Fruit fly (Drosophila melanogaster) whole organism, embryonic: ENCODE data around the gene CG10628.
A peak's percentile ranks its signal among the peaks of the same experiment; 100 is the strongest.

Source experiments
- Antp ChIP-seq: fragments of 200-800 bp; sonication (Bioruptor generic); optimal IDR thresholded peaks from 3 replicates; lab custom pipeline; 2016; ENCODE audit warnings: missing biosample characterization, missing genetic modification characterization
- CG10274 ChIP-seq: fragments of 200-800 bp; sonication (Bioruptor generic); optimal IDR thresholded peaks from 3 replicates; lab custom pipeline; 2017; ENCODE audit warnings: missing biosample characterization, mild to moderate bottlenecking, missing genetic modification characterization
- CG10321 ChIP-seq: fragments of 200-800 bp; sonication (Bioruptor generic); IDR thresholded peaks from 2 replicates; pipeline ENCODE4 v1.3.6; 2022; ENCODE audit warnings: missing biosample characterization, missing genetic modification characterization
- CG12391 ChIP-seq: fragments of 200-800 bp; sonication (Bioruptor generic); optimal IDR thresholded peaks from 3 replicates; lab custom pipeline; 2018; ENCODE audit warnings: missing biosample characterization, mild to moderate bottlenecking, missing genetic modification characterization, moderate library complexity
- CG14441 ChIP-seq: fragments of 200-800 bp; sonication (Bioruptor generic); IDR thresholded peaks from 2 replicates; pipeline ENCODE4 v1.3.6; 2022; ENCODE audit warnings: missing biosample characterization, missing genetic modification characterization
- CG15479 ChIP-seq: fragments of 200-800 bp; sonication (Bioruptor generic); optimal IDR thresholded peaks from 3 replicates; lab custom pipeline; 2019; ENCODE audit warnings: missing biosample characterization, mild to moderate bottlenecking, missing genetic modification characterization, moderate library complexity
- CG1647 ChIP-seq: fragments of 200-800 bp; sonication (Bioruptor generic); optimal IDR thresholded peaks from 3 replicates; lab custom pipeline; 2016; ENCODE audit warnings: missing biosample characterization, missing genetic modification characterization
- CG16863 ChIP-seq: fragments of 200-800 bp; sonication (Bioruptor generic); optimal IDR thresholded peaks from 3 replicates; lab custom pipeline; 2016; ENCODE audit warnings: missing biosample characterization, missing genetic modification characterization
- CG18764 ChIP-seq: fragments of 200-800 bp; sonication (Bioruptor generic); optimal IDR thresholded peaks from 3 replicates; lab custom pipeline; 2016; ENCODE audit warnings: missing biosample characterization, missing genetic modification characterization
- CG30020 ChIP-seq: fragments of 200-800 bp; optimal IDR thresholded peaks from 2 replicates; lab custom pipeline; 2019; ENCODE audit warnings: missing biosample characterization, mild to moderate bottlenecking, missing genetic modification characterization, moderate library complexity
- CG3407 ChIP-seq: fragments of 200-800 bp; sonication (Bioruptor generic); optimal IDR thresholded peaks from 2 replicates; lab custom pipeline; 2018; ENCODE audit warnings: missing biosample characterization, mild to moderate bottlenecking, missing genetic modification characterization
- CG3726 ChIP-seq: fragments of 200-800 bp; sonication (Bioruptor generic); IDR thresholded peaks from 3 replicates; pipeline ENCODE4, ENCODE4 v1.3.6; 2022; ENCODE audit warnings: missing biosample characterization, missing genetic modification characterization
- CG3995 ChIP-seq: fragments of 200-800 bp; sonication (Bioruptor generic); optimal IDR thresholded peaks from 3 replicates; lab custom pipeline; 2016; ENCODE audit warnings: missing biosample characterization, missing genetic modification characterization
- CG4617 ChIP-seq: fragments of 200-800 bp; sonication (Bioruptor generic); optimal IDR thresholded peaks from 3 replicates; lab custom pipeline; 2016; ENCODE audit warnings: missing biosample characterization, missing genetic modification characterization, borderline replicate concordance
- CG4730 ChIP-seq: fragments of 200-800 bp; sonication (Bioruptor generic); IDR thresholded peaks from 2 replicates; pipeline ENCODE4 v1.3.6; 2022; ENCODE audit warnings: missing biosample characterization, missing genetic modification characterization
- CG4854 ChIP-seq: fragments of 200-800 bp; sonication (Bioruptor generic); optimal IDR thresholded peaks from 2 replicates; lab custom pipeline; 2016; ENCODE audit warnings: missing biosample characterization, missing genetic modification characterization, inconsistent platforms
- CG7745 ChIP-seq: fragments of 200-800 bp; sonication (Bioruptor generic); optimal IDR thresholded peaks from 2 replicates; lab custom pipeline; 2018; ENCODE audit warnings: missing biosample characterization, mild to moderate bottlenecking, missing genetic modification characterization, moderate library complexity
- CG8290 ChIP-seq, 3 experiments: fragments of 200-800 bp; sonication (Bioruptor generic); optimal IDR thresholded peaks; 2 replicates each; lab custom pipeline; 2016 to 2019; ENCODE audit warnings: missing biosample characterization in 3 of 3, missing genetic modification characterization in 3 of 3, mild to moderate bottlenecking in 2 of 3, moderate library complexity in 1 of 3
- Camta ChIP-seq: fragments of 200-800 bp; sonication (Bioruptor generic); optimal IDR thresholded peaks from 2 replicates; lab custom pipeline; 2016; ENCODE audit warnings: missing biosample characterization, missing genetic modification characterization
- Deaf1 ChIP-seq: fragments of 200-800 bp; optimal IDR thresholded peaks from 3 replicates; lab custom pipeline; 2019; ENCODE audit warnings: missing biosample characterization, mild to moderate bottlenecking, missing genetic modification characterization, moderate library complexity
- Dp ChIP-seq: fragments of 200-800 bp; sonication (Bioruptor generic); optimal IDR thresholded peaks from 2 replicates; lab custom pipeline; 2018; ENCODE audit warnings: missing biosample characterization, mild to moderate bottlenecking, missing genetic modification characterization, moderate library complexity
- E2f2 ChIP-seq: fragments of 200-800 bp; sonication (Bioruptor generic); IDR thresholded peaks from 2 replicates; pipeline ENCODE4 v1.3.6; 2022; ENCODE audit warnings: missing biosample characterization, missing genetic modification characterization
- H15 ChIP-seq: fragments of 200-800 bp; sonication (Bioruptor generic); IDR thresholded peaks from 3 replicates; pipeline ENCODE4 v1.3.6; 2022; ENCODE audit warnings: missing biosample characterization, missing genetic modification characterization
- Hey ChIP-seq: fragments of 200-800 bp; sonication (Bioruptor generic); optimal IDR thresholded peaks from 3 replicates; lab custom pipeline; 2018; ENCODE audit warnings: missing biosample characterization, mild to moderate bottlenecking, missing genetic modification characterization
- Hmr ChIP-seq: fragments of 200-800 bp; sonication (Bioruptor generic); optimal IDR thresholded peaks from 3 replicates; lab custom pipeline; 2017; ENCODE audit warnings: mild to moderate bottlenecking, missing biosample characterization, missing genetic modification reagents, missing genetic modification characterization
- Hr39 ChIP-seq: fragments of >200 bp; optimal IDR thresholded peaks from 2 replicates; lab custom pipeline; 2017
- NC2β ChIP-seq: fragments of 200-800 bp; sonication (Bioruptor generic); optimal IDR thresholded peaks from 2 replicates; lab custom pipeline; 2016; ENCODE audit warnings: missing biosample characterization, missing genetic modification characterization
- Nf-YB ChIP-seq: fragments of 200-800 bp; sonication (Bioruptor generic); optimal IDR thresholded peaks from 3 replicates; lab custom pipeline; 2019; ENCODE audit warnings: missing biosample characterization, mild to moderate bottlenecking, missing genetic modification characterization, moderate library complexity
- PHDP ChIP-seq: fragments of 200-800 bp; sonication (Bioruptor generic); optimal IDR thresholded peaks from 3 replicates; lab custom pipeline; 2018; ENCODE audit warnings: missing biosample characterization, mild to moderate bottlenecking, missing genetic modification characterization, moderate library complexity
- Pdp1 ChIP-seq, 2 experiments: fragments of 200-800 bp; sonication (Bioruptor generic); optimal IDR thresholded peaks; 3 replicates each; lab custom pipeline; 2016; ENCODE audit warnings: missing biosample characterization in 2 of 2, missing genetic modification characterization in 2 of 2, mild to moderate bottlenecking in 1 of 2, moderate library complexity in 1 of 2
- Ravus ChIP-seq: fragments of 200-800 bp; sonication (Bioruptor generic); IDR thresholded peaks from 2 replicates; pipeline ENCODE4 v1.3.6; 2022; ENCODE audit warnings: missing biosample characterization, missing genetic modification characterization
- Rfx ChIP-seq: fragments of 200-800 bp; sonication (Bioruptor generic); IDR thresholded peaks from 2 replicates; pipeline ENCODE4 v1.3.6; 2022; ENCODE audit warnings: missing biosample characterization, missing genetic modification characterization
- ac ChIP-seq: fragments of 200-800 bp; sonication (Bioruptor generic); optimal IDR thresholded peaks from 3 replicates; lab custom pipeline; 2017; ENCODE audit warnings: missing biosample characterization, mild to moderate bottlenecking, missing genetic modification characterization
- az2 ChIP-seq: fragments of 200-800 bp; sonication (Bioruptor generic); optimal IDR thresholded peaks from 3 replicates; lab custom pipeline; 2016; ENCODE audit warnings: missing biosample characterization, missing genetic modification characterization
- bcd ChIP-seq: fragments of 200-800 bp; sonication (Bioruptor generic); optimal IDR thresholded peaks from 2 replicates; lab custom pipeline; 2017; ENCODE audit warnings: missing biosample characterization, mild to moderate bottlenecking, missing genetic modification characterization
- crc ChIP-seq: fragments of 200-800 bp; sonication (Bioruptor generic); optimal IDR thresholded peaks from 2 replicates; lab custom pipeline; 2016; ENCODE audit warnings: missing biosample characterization, missing genetic modification characterization
- disco-r ChIP-seq: fragments of 200-800 bp; sonication (Bioruptor generic); optimal IDR thresholded peaks from 2 replicates; lab custom pipeline; 2016; ENCODE audit warnings: missing biosample characterization, missing genetic modification characterization
- dmrt11E ChIP-seq: fragments of 200-800 bp; sonication (Bioruptor generic); optimal IDR thresholded peaks from 3 replicates; lab custom pipeline; 2018; ENCODE audit warnings: missing biosample characterization, mild to moderate bottlenecking, missing genetic modification characterization, moderate library complexity
- ems ChIP-seq: fragments of 200-800 bp; sonication (Bioruptor generic); optimal IDR thresholded peaks from 3 replicates; lab custom pipeline; 2016; ENCODE audit warnings: missing biosample characterization, missing genetic modification characterization
- hb ChIP-seq: fragments of 200-800 bp; sonication (Bioruptor generic); IDR thresholded peaks from 3 replicates; pipeline ENCODE4 v1.3.6; 2022; ENCODE audit warnings: missing biosample characterization, missing genetic modification characterization; ENCODE audit not compliant: partially characterized antibody
- kni ChIP-seq: fragments of 200-800 bp; sonication (Bioruptor generic); optimal IDR thresholded peaks from 3 replicates; lab custom pipeline; 2017; ENCODE audit warnings: mild to moderate bottlenecking, missing biosample characterization, missing genetic modification reagents, missing genetic modification characterization
- lov ChIP-seq, 2 experiments: fragments of 200-800 bp in 1 of 2; fragments of >200 bp in 1 of 2; sonication (Bioruptor generic) in 1 of 2; IDR thresholded peaks in 1 of 2; optimal IDR thresholded peaks in 1 of 2; 2 replicates in 1 of 2; 3 replicates in 1 of 2; pipeline versions ENCODE4 v1.3.6 to Lab custom; 2017 to 2022; ENCODE audit warnings: missing biosample characterization in 1 of 2, missing genetic modification characterization in 1 of 2
- oc ChIP-seq: fragments of 200-800 bp; sonication (Bioruptor generic); optimal IDR thresholded peaks from 2 replicates; lab custom pipeline; 2018; ENCODE audit warnings: missing biosample characterization, mild to moderate bottlenecking, missing genetic modification characterization, moderate library complexity
- repo ChIP-seq: fragments of 200-800 bp; sonication (Bioruptor generic); optimal IDR thresholded peaks from 2 replicates; lab custom pipeline; 2016; ENCODE audit warnings: missing biosample characterization, missing genetic modification characterization
- run ChIP-seq: fragments of 200-800 bp; sonication (Bioruptor generic); optimal IDR thresholded peaks from 3 replicates; lab custom pipeline; 2018; ENCODE audit warnings: missing biosample characterization, mild to moderate bottlenecking, missing genetic modification characterization
- unc-4 ChIP-seq: fragments of 200-800 bp; sonication (Bioruptor generic); IDR thresholded peaks from 2 replicates; pipeline ENCODE4 v1.3.6; 2022; ENCODE audit warnings: missing biosample characterization, missing genetic modification characterization; ENCODE audit not compliant: partially characterized antibody
- z ChIP-seq: fragments of 200-800 bp; sonication (Bioruptor generic); IDR thresholded peaks from 3 replicates; pipeline ENCODE4 v1.3.6; 2022; ENCODE audit warnings: missing biosample characterization, missing genetic modification characterization
- zfh1 ChIP-seq: fragments of 200-800 bp; sonication (Bioruptor generic); IDR thresholded peaks from 3 replicates; pipeline ENCODE4 v1.3.6; 2022; ENCODE audit warnings: missing biosample characterization, missing genetic modification characterization

CG10628 gene

dm6 chr2L:19763773-19764580 is 5.6 kb upstream of the CG10628 start, which contains the start of gene fbp (continued):
- TF ChIP-seq CG4617 (no peak), lov (optimal IDR thresholded peaks at IDR 0.05; lab: Kevin White, UChicago) (no peak), lov (GFP tag; IDR thresholded peaks at IDR 0.05; lab: Robert Waterston, UW) (0 out of 3 replicates have a peak, but pooled peaks have one; percentile 41), Rfx (GFP tag; lab: Robert Waterston, UW) (peak; percentile 71), CG15479 (GFP tag; lab: Kevin White, UChicago) (no peak), Deaf1 (tag; lab: Kevin White, UChicago) (peak; percentile 42), H15 (GFP tag; lab: Robert Waterston, UW) (no peak), zfh1 (peak; percentile 55; the same call in 1 of the 3 replicates), disco-r (GFP tag; lab: Kevin White, UChicago) (no peak), Dp (GFP tag; lab: Kevin White, UChicago) (no peak), PHDP (tag; lab: Kevin White, UChicago) (peak; percentile 44), CG8290 (GFP tag; optimal IDR thresholded peaks at IDR 0.05; lab: Kevin White, UChicago) (no peak), CG8290 (tag; optimal IDR thresholded peaks at IDR 0.05; lab: Kevin White, UChicago) (peak in 1 of 2 experiments; percentile 67), CG7745 (tag; lab: Kevin White, UChicago) (no peak), hb (no peak), CG4854 (GFP tag; lab: Kevin White, UChicago) (no peak), Hey (tag; lab: Kevin White, UChicago) (peak; percentile 99), ac (GFP tag; lab: Kevin White, UChicago) (no peak), az2 (peak; percentile 73), Hmr (GFP tag; lab: Kevin White, UChicago) (peak; percentile 76), CG16863 (GFP tag; lab: Kevin White, UChicago) (peak; percentile 12), CG18764 (GFP tag; lab: Kevin White, UChicago) (peak; percentile 6), Hr39 (no peak), CG14441 (GFP tag; lab: Robert Waterston, UW) (no peak), E2f2 (no peak), unc-4 (no peak), NC2β (no peak), crc (GFP tag; lab: Kevin White, UChicago) (no peak), Camta (GFP tag; lab: Kevin White, UChicago) (no peak), CG3726 (GFP tag; lab: Robert Waterston, UW) (peak; percentile 55; the same call in 1 of the 3 replicates), Pdp1 (GFP tag; optimal IDR thresholded peaks at IDR 0.05; lab: Kevin White, UChicago) (peak in 1 of 2 experiments; percentile 44), Ravus (GFP tag; lab: Robert Waterston, UW) (no peak; the same call in 1 of the 2 replicates), CG1647 (GFP tag; lab: Kevin White, UChicago) (no peak), CG3407 (GFP tag; lab: Kevin White, UChicago) (peak; percentile 37), kni (GFP tag; lab: Kevin White, UChicago) (peak; percentile 2), z (GFP tag; lab: Robert Waterston, UW) (no peak), dmrt11E (peak; percentile 40), ems (GFP tag; lab: Kevin White, UChicago) (peak; percentile 36), Nf-YB (GFP tag; lab: Kevin White, UChicago) (peak; percentile 54), CG30020 (tag; lab: Kevin White, UChicago) (peak; percentile 19), bcd (GFP tag; lab: Kevin White, UChicago) (peak; percentile 76), CG10321 (no peak), Antp (peak; percentile 23), CG3995 (GFP tag; lab: Kevin White, UChicago) (no peak), oc (tag; lab: Kevin White, UChicago) (no peak), repo (GFP tag; lab: Kevin White, UChicago) (no peak), CG4730 (GFP tag; lab: Robert Waterston, UW) (no peak), CG10274 (peak; percentile 23), run (tag; lab: Kevin White, UChicago) (no peak), CG12391 (tag; lab: Kevin White, UChicago) (peak; percentile 80)
